Worm (Caenorhabditis elegans): Measurements from ENCODE around the gene C35D10.17.

ce11 chrIII:4890997-4891396 is 24.1 kb downstream of the C35D10.17 start, which contains the start of gene F26F4.5:
- TF ChIP-seq ama-1 (optimal IDR thresholded peaks at IDR 0.05), result no peak
- TF ChIP-seq pes-1 (GFP tag; IDR thresholded peaks at IDR 0.05), result no peak
- TF ChIP-seq ceh-13 (GFP tag; optimal IDR thresholded peaks at IDR 0.05), result no peak
- TF ChIP-seq scrt-1 (GFP tag; IDR thresholded peaks at IDR 0.05), result no peak
- no peak for TF ChIP-seq ceh-36 (tag; optimal IDR thresholded peaks at IDR 0.05)
- TF ChIP-seq hnd-1 (tag; optimal IDR thresholded peaks at IDR 0.05), result no peak
- no peak for TF ChIP-seq sea-1 (GFP tag; conservative IDR thresholded peaks at IDR 0.05)
- TF ChIP-seq ets-7 (tag; optimal IDR thresholded peaks at IDR 0.05), result no peak
- no peak for TF ChIP-seq hmg-4 (GFP tag; optimal IDR thresholded peaks at IDR 0.05)
- no peak for TF ChIP-seq tbx-37 (GFP tag; conservative IDR thresholded peaks at IDR 0.05)
- TF ChIP-seq F13C5.2 (tag; optimal IDR thresholded peaks at IDR 0.05), result no peak
- TF ChIP-seq flt-1 (GFP tag; IDR thresholded peaks at IDR 0.05), result no peak
